Worm (Caenorhabditis elegans) whole organism, L2 larva: ENCODE data around the gene F29C4.4.

Experiments
- ZK546.5 ChIP-seq: sonication (generic microtip); optimal IDR thresholded peaks from 2 replicates; lab custom pipeline; 2017; ENCODE audit warnings: missing biosample characterization, missing genetic modification characterization
- ama-1 ChIP-seq: fragments of 150-350 bp; optimal IDR thresholded peaks from 2 replicates; lab custom pipeline; 2018; ENCODE audit warnings: inconsistent platforms
- elt-1 ChIP-seq: fragments of 150-350 bp; optimal IDR thresholded peaks from 2 replicates; lab custom pipeline; 2014; ENCODE audit warnings: missing biosample characterization, missing genetic modification characterization
- lin-13 ChIP-seq: fragments of 150-350 bp; optimal IDR thresholded peaks from 2 replicates; lab custom pipeline; 2014; ENCODE audit warnings: missing biosample characterization, missing genetic modification reagents, missing genetic modification characterization
- mab-5 ChIP-seq: fragments of 150-350 bp; optimal IDR thresholded peaks from 2 replicates; lab custom pipeline; 2014; ENCODE audit warnings: missing biosample characterization, missing genetic modification characterization
- nhr-237 ChIP-seq: fragments of 150-350 bp; optimal IDR thresholded peaks from 2 replicates; lab custom pipeline; 2014; ENCODE audit warnings: missing biosample characterization, missing genetic modification characterization
- nhr-6 ChIP-seq: fragments of 150-350 bp; optimal IDR thresholded peaks from 2 replicates; lab custom pipeline; 2014; ENCODE audit warnings: missing biosample characterization, missing genetic modification characterization
- snpc-4 ChIP-seq: fragments of 150-350 bp; optimal IDR thresholded peaks from 2 replicates; lab custom pipeline; 2014; ENCODE audit warnings: missing biosample characterization, missing genetic modification characterization
- unc-55 ChIP-seq: fragments of 150-350 bp; sonication (generic microtip); optimal IDR thresholded peaks from 3 replicates; lab custom pipeline; 2014; ENCODE audit warnings: missing biosample characterization, missing genetic modification reagents, missing genetic modification characterization
- unc-62 ChIP-seq: fragments of 150-350 bp; optimal IDR thresholded peaks from 2 replicates; lab custom pipeline; 2014; ENCODE audit warnings: missing biosample characterization, missing genetic modification reagents, missing genetic modification characterization
- zag-1 ChIP-seq: fragments of 150-350 bp; optimal IDR thresholded peaks from 2 replicates; lab custom pipeline; 2014; ENCODE audit warnings: missing biosample characterization, missing genetic modification characterization
- ztf-11 ChIP-seq: sonication (generic microtip); optimal IDR thresholded peaks from 2 replicates; lab custom pipeline; 2017; ENCODE audit warnings: missing biosample characterization, missing genetic modification characterization

- TF ChIP-seq nhr-237 (no peak), ama-1 (lab: Kevin White, UChicago) (no peak), unc-62 (GFP tag; lab: Kevin White, UChicago) (no peak), ZK546.5 (tag; lab: Kevin White, UChicago) (no peak), snpc-4 (tag; lab: Kevin White, UChicago) (no peak), nhr-6 (tag; lab: Kevin White, UChicago) (no peak), mab-5 (no peak), lin-13 (GFP tag; lab: Kevin White, UChicago) (no peak), zag-1 (tag; lab: Kevin White, UChicago) (no peak), ztf-11 (tag; lab: Kevin White, UChicago) (no peak), elt-1 (no peak), unc-55 (GFP tag; lab: Kevin White, UChicago) (peak; percentile 63)
Observed at ce11 chrIV:132095-132494, 20.6 kb downstream of the F29C4.4 start, which contains the start of gene daf-1.
